Worm (Caenorhabditis elegans) whole organism, early embryonic: ENCODE measurements around the gene daf-11.

ENCODE experiments used
- B0310.2 ChIP-seq: sonication (generic microtip); optimal IDR thresholded peaks from 2 replicates; lab custom pipeline; 2016; ENCODE audit warnings: mild to moderate bottlenecking, missing genetic modification characterization, missing compliant biosample characterization
- F13C5.2 ChIP-seq: sonication (generic microtip); optimal IDR thresholded peaks from 2 replicates; lab custom pipeline; 2017; ENCODE audit warnings: mild to moderate bottlenecking, missing genetic modification characterization, inconsistent platforms, missing compliant biosample characterization
- aly-1 ChIP-seq: sonication (generic microtip); optimal IDR thresholded peaks from 2 replicates; lab custom pipeline; 2016; ENCODE audit warnings: missing genetic modification characterization, missing compliant biosample characterization
- ama-1 ChIP-seq: fragments of 150-350 bp; optimal IDR thresholded peaks from 2 replicates; lab custom pipeline; 2014
- ceh-13 ChIP-seq: fragments of 200-800 bp; sonication (Bioruptor generic); optimal IDR thresholded peaks from 2 replicates; lab custom pipeline; 2018; ENCODE audit warnings: mild to moderate bottlenecking, missing genetic modification characterization, missing compliant biosample characterization
- ceh-36 ChIP-seq: sonication (generic microtip); optimal IDR thresholded peaks from 2 replicates; lab custom pipeline; 2016; ENCODE audit warnings: missing genetic modification characterization, inconsistent platforms, missing compliant biosample characterization
- ets-7 ChIP-seq: sonication (generic microtip); optimal IDR thresholded peaks from 2 replicates; lab custom pipeline; 2016; ENCODE audit warnings: missing genotype, missing genetic modification characterization, missing compliant biosample characterization
- flt-1 ChIP-seq: fragments of 200-800 bp; sonication (Bioruptor generic); IDR thresholded peaks from 2 replicates; pipeline ENCODE4 v1.3.6; 2022; ENCODE audit warnings: missing genetic modification characterization, missing compliant biosample characterization
- hmbx-1 ChIP-seq: sonication (generic microtip); optimal IDR thresholded peaks from 2 replicates; lab custom pipeline; 2016; ENCODE audit warnings: mild to moderate bottlenecking, missing genetic modification characterization, missing compliant biosample characterization
- hmg-4 ChIP-seq: fragments of 200-800 bp; sonication (Bioruptor generic); optimal IDR thresholded peaks from 2 replicates; lab custom pipeline; 2018; ENCODE audit warnings: mild to moderate bottlenecking, missing genetic modification characterization, missing compliant biosample characterization
- hnd-1 ChIP-seq: sonication (generic microtip); optimal IDR thresholded peaks from 2 replicates; lab custom pipeline; 2016; ENCODE audit warnings: missing genetic modification characterization, missing compliant biosample characterization
- pes-1 ChIP-seq: fragments of 200-800 bp; sonication (Bioruptor generic); IDR thresholded peaks from 2 replicates; pipeline ENCODE4 v1.3.6; 2022; ENCODE audit warnings: missing genetic modification reagents, missing genetic modification characterization, missing compliant biosample characterization
- scrt-1 ChIP-seq: fragments of 200-800 bp; sonication (Bioruptor generic); IDR thresholded peaks from 2 replicates; pipeline ENCODE4 v1.3.6; 2022; ENCODE audit warnings: missing genetic modification characterization, missing compliant biosample characterization
- sea-1 ChIP-seq: fragments of 200-800 bp; sonication (Bioruptor generic); conservative IDR thresholded peaks from 2 replicates; pipeline ENCODE4 v1.3.6; 2022; ENCODE audit warnings: missing genetic modification characterization, missing compliant biosample characterization
- tbx-11 ChIP-seq: fragments of 200-800 bp; sonication (Bioruptor generic); IDR thresholded peaks from 2 replicates; pipeline ENCODE4 v1.3.6; 2022; ENCODE audit warnings: missing genetic modification characterization, missing compliant biosample characterization
- tbx-37 ChIP-seq: fragments of 200-800 bp; sonication (Bioruptor generic); conservative IDR thresholded peaks from 2 replicates; pipeline ENCODE4 v1.3.6; 2022; ENCODE audit warnings: missing genetic modification reagents, missing genetic modification characterization, missing compliant biosample characterization
- tra-4 ChIP-seq: sonication (generic microtip); optimal IDR thresholded peaks from 2 replicates; lab custom pipeline; 2017; ENCODE audit warnings: missing genetic modification characterization, missing compliant biosample characterization

The daf-11 gene

DNA sequence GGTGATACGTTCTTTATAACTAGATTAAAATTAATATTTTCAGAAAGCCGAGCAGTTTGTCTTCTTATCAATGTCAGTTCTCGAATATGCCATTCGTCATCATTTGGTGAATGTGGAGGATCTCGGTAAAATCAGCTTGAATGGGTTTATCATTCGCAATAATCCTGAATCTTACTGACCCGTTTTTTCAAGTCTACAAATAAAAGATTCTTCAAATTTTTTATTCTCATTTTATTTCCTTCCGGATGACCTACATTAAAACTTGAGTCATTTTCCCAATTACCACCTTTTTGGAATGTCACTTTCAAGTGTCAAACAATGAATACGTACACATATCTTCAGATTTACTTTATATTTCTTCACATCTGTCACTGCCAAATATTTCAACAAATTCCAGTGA is 34.5 kb upstream of the daf-11 start, which contains the start of gene T04F3.5:
T04F3.5 (plus strand) TSS at position 301 of the 400 bp plus-strand sequence.
- TF ChIP-seq hnd-1 (tag; lab: Kevin White, UChicago) (no peak), flt-1 (GFP tag; lab: Robert Waterston, UW) (no peak), tra-4 (tag; lab: Kevin White, UChicago) (no peak), pes-1 (GFP tag; lab: Robert Waterston, UW) (no peak), F13C5.2 (tag; lab: Kevin White, UChicago) (no peak)

DNA sequence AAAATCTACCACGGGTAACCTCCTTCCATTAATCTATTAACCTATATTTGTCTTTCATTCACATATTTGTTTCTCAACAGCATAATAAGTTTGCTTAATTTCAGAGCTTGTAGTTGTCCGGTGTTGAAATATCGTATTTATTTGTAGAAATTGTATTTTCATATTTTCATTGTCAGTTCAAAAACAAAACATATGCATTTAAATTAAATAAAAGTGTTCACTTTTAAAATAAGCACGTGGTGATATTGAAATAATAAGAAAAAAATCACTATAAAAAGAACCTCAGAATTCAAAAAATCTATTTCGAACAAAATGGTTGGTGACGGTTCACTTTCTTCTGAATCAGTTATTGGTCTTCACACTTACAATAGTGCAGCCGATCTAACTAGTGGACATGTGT is 32.8 kb upstream of the daf-11 start, which contains the start of gene T04F3.3:
T04F3.3 (plus strand) TSS at position 301 of the 400 bp plus-strand sequence.
- no peak for TF ChIP-seq aly-1 (tag; lab: Kevin White, UChicago)
- no peak for TF ChIP-seq ama-1
- no peak for TF ChIP-seq F13C5.2 (tag; lab: Kevin White, UChicago)
- TF ChIP-seq sea-1 (GFP tag; lab: Robert Waterston, UW) = no peak
- no peak for TF ChIP-seq ceh-36 (tag; lab: Kevin White, UChicago)
- TF ChIP-seq tbx-11 (GFP tag; lab: Robert Waterston, UW) = no peak
- TF ChIP-seq tbx-37 (GFP tag; lab: Robert Waterston, UW) = no peak
- TF ChIP-seq pes-1 (GFP tag; lab: Robert Waterston, UW) = no peak
- no peak for TF ChIP-seq ets-7 (tag; lab: Kevin White, UChicago)
- TF ChIP-seq hmbx-1 (tag; lab: Kevin White, UChicago) = no peak
- no peak for TF ChIP-seq B0310.2 (tag; lab: Kevin White, UChicago)
- TF ChIP-seq flt-1 (GFP tag; lab: Robert Waterston, UW) = no peak
- no peak for TF ChIP-seq hnd-1 (tag; lab: Kevin White, UChicago)
- TF ChIP-seq tra-4 (tag; lab: Kevin White, UChicago) = no peak
- TF ChIP-seq scrt-1 (GFP tag; lab: Robert Waterston, UW) = no peak
- no peak for TF ChIP-seq ceh-13 (GFP tag; lab: Kevin White, UChicago)
- no peak for TF ChIP-seq hmg-4 (GFP tag; lab: Kevin White, UChicago)

ce11 chrV:11757358-11757757 is 31.5 kb upstream of the daf-11 start, which contains the start of gene smoc-1:
TSS of gene smoc-1 (plus strand) at chrV:11757658.
- TF ChIP-seq hnd-1 (tag; lab: Kevin White, UChicago) = no peak
- no peak for TF ChIP-seq aly-1 (tag; lab: Kevin White, UChicago)
- TF ChIP-seq ceh-36 (tag; lab: Kevin White, UChicago) = no peak
- no peak for TF ChIP-seq hmg-4 (GFP tag; lab: Kevin White, UChicago)
- no peak for TF ChIP-seq F13C5.2 (tag; lab: Kevin White, UChicago)
- TF ChIP-seq B0310.2 (tag; lab: Kevin White, UChicago) = no peak

ce11 chrV:11755848-11756247 is 30.0 kb upstream of the daf-11 start:
- no peak for TF ChIP-seq hmbx-1 (tag; lab: Kevin White, UChicago)
- no peak for TF ChIP-seq B0310.2 (tag; lab: Kevin White, UChicago)
- TF ChIP-seq flt-1 (GFP tag; lab: Robert Waterston, UW) = no peak
- no peak for TF ChIP-seq aly-1 (tag; lab: Kevin White, UChicago)
- TF ChIP-seq scrt-1 (GFP tag; lab: Robert Waterston, UW) = no peak
- TF ChIP-seq tra-4 (tag; lab: Kevin White, UChicago) = no peak
- TF ChIP-seq tbx-37 (GFP tag; lab: Robert Waterston, UW) = no peak
- no peak for TF ChIP-seq ama-1
- no peak for TF ChIP-seq sea-1 (GFP tag; lab: Robert Waterston, UW)
- no peak for TF ChIP-seq hnd-1 (tag; lab: Kevin White, UChicago)
- TF ChIP-seq pes-1 (GFP tag; lab: Robert Waterston, UW) = no peak
- no peak for TF ChIP-seq ceh-36 (tag; lab: Kevin White, UChicago)

- no peak for TF ChIP-seq tra-4 (tag; lab: Kevin White, UChicago)
- no peak for TF ChIP-seq tbx-11 (GFP tag; lab: Robert Waterston, UW)
- no peak for TF ChIP-seq aly-1 (tag; lab: Kevin White, UChicago)
- no peak for TF ChIP-seq hnd-1 (tag; lab: Kevin White, UChicago)
- no peak for TF ChIP-seq hmg-4 (GFP tag; lab: Kevin White, UChicago)
- no peak for TF ChIP-seq tbx-37 (GFP tag; lab: Robert Waterston, UW)
- TF ChIP-seq scrt-1 (GFP tag; lab: Robert Waterston, UW) = no peak
These were observed 25.6 kb upstream of the daf-11 start for ce11 chrV:11751480-11751879.

- TF ChIP-seq sea-1 (GFP tag; lab: Robert Waterston, UW) (no peak), scrt-1 (GFP tag; lab: Robert Waterston, UW) (no peak), hnd-1 (tag; lab: Kevin White, UChicago) (no peak), hmg-4 (GFP tag; lab: Kevin White, UChicago) (no peak), ets-7 (tag; lab: Kevin White, UChicago) (no peak), tbx-37 (GFP tag; lab: Robert Waterston, UW) (no peak), aly-1 (tag; lab: Kevin White, UChicago) (no peak), hmbx-1 (tag; lab: Kevin White, UChicago) (no peak), ama-1 (no peak), tbx-11 (GFP tag; lab: Robert Waterston, UW) (no peak), F13C5.2 (tag; lab: Kevin White, UChicago) (no peak), B0310.2 (tag; lab: Kevin White, UChicago) (no peak), tra-4 (tag; lab: Kevin White, UChicago) (no peak), ceh-13 (GFP tag; lab: Kevin White, UChicago) (no peak), ceh-36 (tag; lab: Kevin White, UChicago) (no peak), pes-1 (GFP tag; lab: Robert Waterston, UW) (no peak), flt-1 (GFP tag; lab: Robert Waterston, UW) (no peak)
These were observed 15.2 kb upstream of the daf-11 start for ce11 chrV:11741078-11741477.

- TF ChIP-seq scrt-1 (GFP tag; lab: Robert Waterston, UW) = no peak
- TF ChIP-seq hmg-4 (GFP tag; lab: Kevin White, UChicago) = no peak
- TF ChIP-seq tbx-11 (GFP tag; lab: Robert Waterston, UW) = no peak
- no peak for TF ChIP-seq F13C5.2 (tag; lab: Kevin White, UChicago)
- TF ChIP-seq flt-1 (GFP tag; lab: Robert Waterston, UW) = no peak
- no peak for TF ChIP-seq ama-1
- TF ChIP-seq ceh-36 (tag; lab: Kevin White, UChicago) = no peak
- TF ChIP-seq aly-1 (tag; lab: Kevin White, UChicago) = no peak
- TF ChIP-seq ceh-13 (GFP tag; lab: Kevin White, UChicago) = no peak
- no peak for TF ChIP-seq ets-7 (tag; lab: Kevin White, UChicago)
- TF ChIP-seq sea-1 (GFP tag; lab: Robert Waterston, UW) = no peak
- TF ChIP-seq B0310.2 (tag; lab: Kevin White, UChicago) = no peak
- TF ChIP-seq hmbx-1 (tag; lab: Kevin White, UChicago) = no peak
- no peak for TF ChIP-seq hnd-1 (tag; lab: Kevin White, UChicago)
- TF ChIP-seq tra-4 (tag; lab: Kevin White, UChicago) = no peak
- TF ChIP-seq tbx-37 (GFP tag; lab: Robert Waterston, UW) = no peak
These were observed 13.9 kb upstream of the daf-11 start, which contains the start of gene T04F3.1 for ce11 chrV:11739820-11740219. TSS of gene T04F3.1 (plus strand) at chrV:11740065.
